Fruit fly (Drosophila melanogaster): Measurements from ENCODE around the gene Hyls1.

The Hyls1 gene

dm6 chr2L:16324833-16325232 is 27.6 kb downstream of the Hyls1 start (continued):
- TF ChIP-seq oc (tag; optimal IDR thresholded peaks at IDR 0.05) (peak; percentile 19), phol (tag; optimal IDR thresholded peaks at IDR 0.05) (peak; percentile 11), Sox102F (GFP tag; optimal IDR thresholded peaks at IDR 0.05) (no peak), mirr (GFP tag; optimal IDR thresholded peaks at IDR 0.05) (peak; percentile 1), CG3726 (GFP tag; IDR thresholded peaks at IDR 0.05) (no peak), CG2116 (GFP tag; optimal IDR thresholded peaks at IDR 0.05) (no peak), row (GFP tag; IDR thresholded peaks at IDR 0.05) (peak; percentile 11; the same call in 1 of the 3 replicates), Med (GFP tag) (peak; percentile 46), CG10462 (GFP tag; optimal IDR thresholded peaks at IDR 0.05) (no peak), Hey (tag; optimal IDR thresholded peaks at IDR 0.05) (no peak), CG4730 (GFP tag; IDR thresholded peaks at IDR 0.05) (no peak), z (GFP tag; IDR thresholded peaks at IDR 0.05) (no peak), Bgb (GFP tag; IDR thresholded peaks at IDR 0.05; ENCODE audit: partially characterized antibody) (no peak; the same call in 1 of the 2 replicates), CG43689 (GFP tag; IDR thresholded peaks at IDR 0.05) (no peak), dmrt99B (tag; optimal IDR thresholded peaks at IDR 0.05) (no peak), CG9932 (GFP tag; IDR thresholded peaks at IDR 0.05) (no peak), CG1647 (GFP tag; optimal IDR thresholded peaks at IDR 0.05) (no peak), eve (GFP tag; optimal IDR thresholded peaks at IDR 0.05) (no peak), CG7372 (GFP tag; IDR thresholded peaks at IDR 0.05) (no peak), H2.0 (GFP tag; IDR thresholded peaks at IDR 0.05) (no peak), sug (tag; optimal IDR thresholded peaks at IDR 0.05) (no peak), CG12744 (GFP tag; optimal IDR thresholded peaks at IDR 0.05) (no peak), slbo (GFP tag; IDR thresholded peaks at IDR 0.05) (no peak), cato (GFP tag; optimal IDR thresholded peaks at IDR 0.05; ENCODE audit: borderline replicate concordance) (no peak), crol (GFP tag; IDR thresholded peaks at IDR 0.05) (peak; percentile 93), Hr51 (GFP tag; optimal IDR thresholded peaks at IDR 0.05) (no peak), CG30020 (tag; optimal IDR thresholded peaks at IDR 0.05) (no peak), maf-S (GFP tag; optimal IDR thresholded peaks at IDR 0.05) (no peak), grn (GFP tag; optimal IDR thresholded peaks at IDR 0.05) (no peak), Jarid2 (GFP tag; optimal IDR thresholded peaks at IDR 0.05) (no peak), gsb-n (tag; optimal IDR thresholded peaks at IDR 0.05) (no peak), Sry-β (GFP tag; optimal IDR thresholded peaks at IDR 0.05) (no peak), Dek (tag; optimal IDR thresholded peaks at IDR 0.05) (no peak), bowl (GFP tag; IDR thresholded peaks at IDR 0.05) (no peak), bigmax (GFP tag; optimal IDR thresholded peaks at IDR 0.05) (no peak), Ravus (GFP tag; IDR thresholded peaks at IDR 0.05) (no peak), otp (GFP tag; IDR thresholded peaks at IDR 0.05) (no peak), Sin3A (optimal IDR thresholded peaks at IDR 0.05) (no peak), hkb (optimal IDR thresholded peaks at IDR 0.05) (no peak), hkb (GFP tag; IDR thresholded peaks at IDR 0.05) (no peak), chm (GFP tag; IDR thresholded peaks at IDR 0.05) (peak; percentile 43; the same call in 1 of the 2 replicates), lilli (GFP tag; optimal IDR thresholded peaks at IDR 0.05) (no peak), Rfx (GFP tag; IDR thresholded peaks at IDR 0.05) (0 out of 2 replicates have a peak, but pooled peaks have one; percentile 27), CG11398 (GFP tag; optimal IDR thresholded peaks at IDR 0.05) (no peak), CG18011 (GFP tag; optimal IDR thresholded peaks at IDR 0.05) (no peak)
